Fruit fly (Drosophila melanogaster): Measurements from ENCODE around the gene CG9759.

Gene CG9759

dm6 chr3R:13644778-13645660 is 36.0 kb upstream of the CG9759 start (continued):
- TF ChIP-seq CG13123 (GFP tag; optimal IDR thresholded peaks at IDR 0.05) (no peak), Trl (optimal IDR thresholded peaks at IDR 0.05) (peak; percentile 88 to 93), Trl (GFP tag; optimal IDR thresholded peaks at IDR 0.05) (no peak), nerfin-1 (tag; optimal IDR thresholded peaks at IDR 0.05) (peak; percentile 5), Sox102F (GFP tag; optimal IDR thresholded peaks at IDR 0.05) (no peak), Dip2 (GFP tag; IDR thresholded peaks at IDR 0.05) (no peak), dysf (GFP tag; IDR thresholded peaks at IDR 0.05) (no peak; the same call in 2 of the 3 replicates), esg (GFP tag; conservative IDR thresholded peaks at IDR 0.05) (peak; percentile 6; the same call in 1 of the 2 replicates), ems (GFP tag; optimal IDR thresholded peaks at IDR 0.05) (peak; percentile 39), lilli (GFP tag; optimal IDR thresholded peaks at IDR 0.05) (peak; percentile 63), Optix (GFP tag; IDR thresholded peaks at IDR 0.05) (no peak; the same call in 2 of the 3 replicates), da (GFP tag; optimal IDR thresholded peaks at IDR 0.05) (no peak), CG4820 (GFP tag; optimal IDR thresholded peaks at IDR 0.05) (no peak), Awh (GFP tag; IDR thresholded peaks at IDR 0.05) (no peak), CG4424 (GFP tag; optimal IDR thresholded peaks at IDR 0.05) (no peak), bowl (GFP tag; IDR thresholded peaks at IDR 0.05) (0 out of 2 replicates have a peak, but pooled peaks have one; percentile 8), luna (GFP tag; optimal IDR thresholded peaks at IDR 0.05) (no peak), CG14710 (tag; optimal IDR thresholded peaks at IDR 0.05) (no peak), CG6683 (GFP tag; optimal IDR thresholded peaks at IDR 0.05) (peak; percentile 25), emc (GFP tag; optimal IDR thresholded peaks at IDR 0.05) (no peak), sc (optimal IDR thresholded peaks at IDR 0.05) (no peak), sc (GFP tag; optimal IDR thresholded peaks at IDR 0.05) (no peak), CG1647 (GFP tag; optimal IDR thresholded peaks at IDR 0.05) (no peak), lbe (GFP tag; optimal IDR thresholded peaks at IDR 0.05) (peak; percentile 54), CG3065 (GFP tag; optimal IDR thresholded peaks at IDR 0.05) (no peak), pum (GFP tag; optimal IDR thresholded peaks at IDR 0.05) (no peak), ranshi (GFP tag; IDR thresholded peaks at IDR 0.05) (no peak), Ssrp (tag; optimal IDR thresholded peaks at IDR 0.05) (no peak), tx (GFP tag; optimal IDR thresholded peaks at IDR 0.05) (no peak), kay (GFP tag; optimal IDR thresholded peaks at IDR 0.05) (peak; percentile 6), Dad (GFP tag; optimal IDR thresholded peaks at IDR 0.05) (no peak), CG14965 (GFP tag; optimal IDR thresholded peaks at IDR 0.05; ENCODE audit: borderline replicate concordance) (no peak), CG4328 (GFP tag; optimal IDR thresholded peaks at IDR 0.05) (peak; percentile 24), CG2712 (tag; optimal IDR thresholded peaks at IDR 0.05) (peak; percentile 62), MTF-1 (GFP tag; optimal IDR thresholded peaks at IDR 0.05; ENCODE audit: borderline replicate concordance) (no peak), CG4360 (GFP tag; IDR thresholded peaks at IDR 0.05) (no peak), CG9727 (GFP tag; optimal IDR thresholded peaks at IDR 0.05) (no peak), gce (GFP tag; IDR thresholded peaks at IDR 0.05) (no peak; the same call in 2 of the 3 replicates)

- TF ChIP-seq sqz (GFP tag; optimal IDR thresholded peaks at IDR 0.05) = no peak
- TF ChIP-seq Ptx1 (GFP tag; IDR thresholded peaks at IDR 0.05) = no peak
- TF ChIP-seq emc (GFP tag; optimal IDR thresholded peaks at IDR 0.05) = no peak
- no peak for TF ChIP-seq sug (tag; optimal IDR thresholded peaks at IDR 0.05)
- TF ChIP-seq Hsf (GFP tag; optimal IDR thresholded peaks at IDR 0.05) = no peak
- TF ChIP-seq Sin3A (optimal IDR thresholded peaks at IDR 0.05) = no peak
- no peak for TF ChIP-seq CG15514 (GFP tag; optimal IDR thresholded peaks at IDR 0.05)
- no peak for TF ChIP-seq MBD-R2 (GFP tag; IDR thresholded peaks at IDR 0.05)
- no peak for TF ChIP-seq CG11504 (tag; optimal IDR thresholded peaks at IDR 0.05)
- no peak for TF ChIP-seq gcm2 (GFP tag; optimal IDR thresholded peaks at IDR 0.05)
- no peak for TF ChIP-seq D19B (GFP tag; optimal IDR thresholded peaks at IDR 0.05)
- no peak for TF ChIP-seq D19A (tag; optimal IDR thresholded peaks at IDR 0.05)
- no peak for TF ChIP-seq CG7372 (GFP tag; IDR thresholded peaks at IDR 0.05)
- no peak for TF ChIP-seq gem (tag; optimal IDR thresholded peaks at IDR 0.05)
- no peak for TF ChIP-seq tll (GFP tag; optimal IDR thresholded peaks at IDR 0.05)
- no peak for TF ChIP-seq CG2129 (GFP tag; IDR thresholded peaks at IDR 0.05; ENCODE audit: partially characterized antibody)
Measured at dm6 chr3R:13631642-13632041, 22.6 kb upstream of the CG9759 start, which contains the start of gene CG10841. CG10841 (plus strand) TSS chr3R:13631942.

Data from whole organism, embryonic.